Fruit fly (Drosophila melanogaster): ENCODE data around the gene CG2926.

The CG2926 gene

dm6 chr3R:5587863-5588519 is at the start of gene CG2926 (continued):
- no peak for TF ChIP-seq NK7.1 (GFP tag; optimal IDR thresholded peaks at IDR 0.05)
- no peak for TF ChIP-seq scrt (GFP tag; optimal IDR thresholded peaks at IDR 0.05)
- TF ChIP-seq Doc2 (GFP tag; IDR thresholded peaks at IDR 0.05) = no peak
- no peak for TF ChIP-seq ap (GFP tag; IDR thresholded peaks at IDR 0.05)
- TF ChIP-seq Usf (GFP tag; optimal IDR thresholded peaks at IDR 0.05) = no peak
- TF ChIP-seq btn (GFP tag; optimal IDR thresholded peaks at IDR 0.05) = no peak
- peak; percentile 47 for TF ChIP-seq onecut (GFP tag; IDR thresholded peaks at IDR 0.05)
- no peak for TF ChIP-seq CG32772 (GFP tag; IDR thresholded peaks at IDR 0.05)
- TF ChIP-seq nom (GFP tag; optimal IDR thresholded peaks at IDR 0.05) = no peak
- TF ChIP-seq zf30C (GFP tag; optimal IDR thresholded peaks at IDR 0.05) = no peak
- no peak for TF ChIP-seq CG10366 (GFP tag; IDR thresholded peaks at IDR 0.05)
- TF ChIP-seq sob (GFP tag; IDR thresholded peaks at IDR 0.05) = peak; percentile 55; the same call in 1 of the 2 replicates
- no peak for TF ChIP-seq Nf-YB (GFP tag; optimal IDR thresholded peaks at IDR 0.05)
- TF ChIP-seq ab (GFP tag; optimal IDR thresholded peaks at IDR 0.05) = no peak
- peak; percentile 79 for TF ChIP-seq zen2 (GFP tag; IDR thresholded peaks at IDR 0.05; ENCODE audit: partially characterized antibody)
- TF ChIP-seq CG10267 (tag; optimal IDR thresholded peaks at IDR 0.05) = no peak
- TF ChIP-seq Dip2 (GFP tag; IDR thresholded peaks at IDR 0.05) = no peak
- TF ChIP-seq Myb (GFP tag; optimal IDR thresholded peaks at IDR 0.05) = peak; percentile 55
- peak; percentile 59 for TF ChIP-seq nerfin-2 (GFP tag; IDR thresholded peaks at IDR 0.05; ENCODE audit: partially characterized antibody)
- no peak for TF ChIP-seq br (optimal IDR thresholded peaks at IDR 0.05)
- peak; percentile 17 for TF ChIP-seq pum (GFP tag; optimal IDR thresholded peaks at IDR 0.05)
- TF ChIP-seq maf-S (GFP tag; optimal IDR thresholded peaks at IDR 0.05) = peak; percentile 20
- peak; percentile 93 for TF ChIP-seq amos (GFP tag; IDR thresholded peaks at IDR 0.05; ENCODE audit: partially characterized antibody)
- peak; percentile 89 for TF ChIP-seq Scr (GFP tag; IDR thresholded peaks at IDR 0.05; ENCODE audit: partially characterized antibody)
- no peak for TF ChIP-seq HHEX (GFP tag; optimal IDR thresholded peaks at IDR 0.05)
- TF ChIP-seq pb (GFP tag; optimal IDR thresholded peaks at IDR 0.05) = no peak
- no peak for TF ChIP-seq CG4360 (GFP tag; IDR thresholded peaks at IDR 0.05)
- TF ChIP-seq CG42726 (GFP tag; IDR thresholded peaks at IDR 0.05; ENCODE audit: partially characterized antibody) = peak; percentile 88
- TF ChIP-seq croc (GFP tag; conservative IDR thresholded peaks at IDR 0.05) = no peak
- no peak for TF ChIP-seq Bdp1 (GFP tag; optimal IDR thresholded peaks at IDR 0.05)
- no peak for TF ChIP-seq CG12236 (GFP tag; optimal IDR thresholded peaks at IDR 0.05)
- TF ChIP-seq CG4707 (GFP tag; optimal IDR thresholded peaks at IDR 0.05) = no peak
- no peak for TF ChIP-seq Awh (GFP tag; IDR thresholded peaks at IDR 0.05)
- TF ChIP-seq CG14710 (tag; optimal IDR thresholded peaks at IDR 0.05) = peak; percentile 68
- TF ChIP-seq CG17912 (GFP tag; optimal IDR thresholded peaks at IDR 0.05) = peak; percentile 35
- no peak for TF ChIP-seq CG6854 (GFP tag; optimal IDR thresholded peaks at IDR 0.05)
- TF ChIP-seq CG9876 (GFP tag; optimal IDR thresholded peaks at IDR 0.05) = peak; percentile 53
- TF ChIP-seq CG17361 (GFP tag; IDR thresholded peaks at IDR 0.05) = no peak
- TF ChIP-seq CG3847 (GFP tag; IDR thresholded peaks at IDR 0.05) = peak; percentile 42; the same call in 1 of the 2 replicates
- TF ChIP-seq CG8359 (GFP tag; optimal IDR thresholded peaks at IDR 0.05; ENCODE audit: borderline replicate concordance) = no peak
- TF ChIP-seq gem (tag; optimal IDR thresholded peaks at IDR 0.05) = no peak
- no peak for TF ChIP-seq peb (GFP tag; IDR thresholded peaks at IDR 0.05)
- TF ChIP-seq salm (tag; optimal IDR thresholded peaks at IDR 0.05) = no peak
- TF ChIP-seq CG18011 (GFP tag; optimal IDR thresholded peaks at IDR 0.05) = no peak
- TF ChIP-seq GATAe (GFP tag; conservative IDR thresholded peaks at IDR 0.05) = no peak
- TF ChIP-seq Sry-δ (GFP tag; optimal IDR thresholded peaks at IDR 0.05) = peak; percentile 96
- TF ChIP-seq tna (GFP tag; IDR thresholded peaks at IDR 0.05; ENCODE audit: partially characterized antibody) = peak; percentile 89
- TF ChIP-seq pfk (GFP tag; optimal IDR thresholded peaks at IDR 0.05) = no peak
- peak in 1 of 2 experiments; percentile 26 for TF ChIP-seq Pdp1 (GFP tag; optimal IDR thresholded peaks at IDR 0.05)
- no peak for TF ChIP-seq CG10543 (GFP tag; optimal IDR thresholded peaks at IDR 0.05)
